Fruit fly (Drosophila melanogaster): ENCODE data around the gene Mur89F.

Mur89F gene

DNA sequence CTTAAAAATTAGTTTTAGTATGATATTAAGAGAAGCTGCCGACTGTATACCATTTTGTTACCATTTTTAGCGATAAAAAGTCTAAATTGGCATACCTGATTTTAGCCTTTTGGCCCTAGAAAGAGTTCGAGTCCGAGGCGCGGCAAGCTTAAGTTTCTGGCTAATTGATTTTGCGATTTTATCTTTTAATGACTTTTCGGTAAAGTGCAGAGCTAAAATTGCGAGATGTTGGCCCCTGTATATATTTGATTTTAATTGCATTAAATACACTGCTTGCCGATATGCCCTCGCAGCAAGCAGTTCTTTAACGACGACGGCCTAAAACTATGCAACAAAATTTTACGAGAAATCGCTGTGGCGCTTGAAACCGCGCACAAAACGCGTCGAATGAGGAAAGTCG lies 29.6 kb upstream of the Mur89F start (continued):
- TF ChIP-seq ERR (GFP tag; optimal IDR thresholded peaks at IDR 0.05) (no peak), Ravus (GFP tag; IDR thresholded peaks at IDR 0.05) (no peak), Abd-B (GFP tag; optimal IDR thresholded peaks at IDR 0.05) (peak; percentile 86), CG18619 (GFP tag; optimal IDR thresholded peaks at IDR 0.05) (no peak), CG11504 (tag; optimal IDR thresholded peaks at IDR 0.05) (peak; percentile 59), CG18764 (GFP tag; optimal IDR thresholded peaks at IDR 0.05) (peak; percentile 5), CG4424 (GFP tag; optimal IDR thresholded peaks at IDR 0.05) (peak; percentile 37), Mes4 (GFP tag; optimal IDR thresholded peaks at IDR 0.05) (no peak), CG42726 (GFP tag; IDR thresholded peaks at IDR 0.05; ENCODE audit: partially characterized antibody) (0 out of 2 replicates have a peak, but pooled peaks have one; percentile 27), CG11456 (GFP tag; IDR thresholded peaks at IDR 0.05) (peak; percentile 56; the same call in 1 of the 3 replicates), corto (GFP tag; optimal IDR thresholded peaks at IDR 0.05) (no peak), Fer1 (GFP tag; optimal IDR thresholded peaks at IDR 0.05) (no peak), CG4854 (GFP tag; optimal IDR thresholded peaks at IDR 0.05) (no peak), crol (GFP tag; IDR thresholded peaks at IDR 0.05) (no peak), CG1603 (tag; optimal IDR thresholded peaks at IDR 0.05) (peak; percentile 55), tgo (GFP tag; IDR thresholded peaks at IDR 0.05) (0 out of 3 replicates have a peak, but pooled peaks have one; percentile 14), CG17186 (GFP tag; optimal IDR thresholded peaks at IDR 0.05) (no peak), Stat92E (GFP tag; optimal IDR thresholded peaks at IDR 0.05) (no peak), tll (GFP tag; optimal IDR thresholded peaks at IDR 0.05) (no peak), pita (GFP tag; optimal IDR thresholded peaks at IDR 0.05) (no peak), ro (GFP tag; IDR thresholded peaks at IDR 0.05) (no peak), CG8089 (GFP tag; optimal IDR thresholded peaks at IDR 0.05) (no peak), Lim3 (GFP tag; IDR thresholded peaks at IDR 0.05) (no peak), seq (GFP tag; IDR thresholded peaks at IDR 0.05) (peak; percentile 20; the same call in 1 of the 2 replicates), esg (GFP tag; conservative IDR thresholded peaks at IDR 0.05) (no peak), Dad (GFP tag; optimal IDR thresholded peaks at IDR 0.05) (peak; percentile 1), CG5953 (GFP tag; IDR thresholded peaks at IDR 0.05) (no peak), CG33213 (GFP tag; optimal IDR thresholded peaks at IDR 0.05) (peak; percentile 22), phol (tag; optimal IDR thresholded peaks at IDR 0.05) (no peak), Dp (GFP tag; optimal IDR thresholded peaks at IDR 0.05) (no peak), CG9437 (GFP tag; optimal IDR thresholded peaks at IDR 0.05) (no peak), CG8924 (tag; optimal IDR thresholded peaks at IDR 0.05) (no peak), ems (GFP tag; optimal IDR thresholded peaks at IDR 0.05) (peak; percentile 20), nom (GFP tag; optimal IDR thresholded peaks at IDR 0.05) (no peak), D19A (tag; optimal IDR thresholded peaks at IDR 0.05) (no peak), unc-4 (GFP tag; IDR thresholded peaks at IDR 0.05; ENCODE audit: partially characterized antibody) (no peak), wor (GFP tag; IDR thresholded peaks at IDR 0.05) (no peak), CG7745 (tag; optimal IDR thresholded peaks at IDR 0.05) (no peak), onecut (GFP tag; IDR thresholded peaks at IDR 0.05) (no peak), CG12104 (GFP tag; optimal IDR thresholded peaks at IDR 0.05) (no peak), Pdp1 (GFP tag; optimal IDR thresholded peaks at IDR 0.05) (no peak), CG7556 (GFP tag; optimal IDR thresholded peaks at IDR 0.05) (no peak), CG1602 (GFP tag; optimal IDR thresholded peaks at IDR 0.05) (peak; percentile 27), so (GFP tag; IDR thresholded peaks at IDR 0.05) (no peak), lmd (GFP tag; IDR thresholded peaks at IDR 0.05) (peak; percentile 36), Sin3A (optimal IDR thresholded peaks at IDR 0.05) (no peak), Hr3 (GFP tag; optimal IDR thresholded peaks at IDR 0.05) (peak; percentile 18), zfh2 (GFP tag; optimal IDR thresholded peaks at IDR 0.05) (no peak), emc (GFP tag; optimal IDR thresholded peaks at IDR 0.05) (no peak), Hr51 (GFP tag; optimal IDR thresholded peaks at IDR 0.05) (peak in 1 of 2 experiments; percentile 30), CG2889 (GFP tag; IDR thresholded peaks at IDR 0.05) (no peak)
